Fruit fly (Drosophila melanogaster): ENCODE data around the gene Pdp1.

Gene Pdp1

dm6 chr3L:7841254-7841964 lies 25.8 kb downstream of the Pdp1 start:
- TF ChIP-seq noc (tag; optimal IDR thresholded peaks at IDR 0.05), result no peak

- no peak for TF ChIP-seq noc (tag; optimal IDR thresholded peaks at IDR 0.05)
These were observed 28.8 kb downstream of the Pdp1 start for dm6 chr3L:7838374-7838773.

dm6 chr3L:7837753-7838152 lies 29.4 kb downstream of the Pdp1 start:
- TF ChIP-seq noc (tag; optimal IDR thresholded peaks at IDR 0.05), result no peak

DNA sequence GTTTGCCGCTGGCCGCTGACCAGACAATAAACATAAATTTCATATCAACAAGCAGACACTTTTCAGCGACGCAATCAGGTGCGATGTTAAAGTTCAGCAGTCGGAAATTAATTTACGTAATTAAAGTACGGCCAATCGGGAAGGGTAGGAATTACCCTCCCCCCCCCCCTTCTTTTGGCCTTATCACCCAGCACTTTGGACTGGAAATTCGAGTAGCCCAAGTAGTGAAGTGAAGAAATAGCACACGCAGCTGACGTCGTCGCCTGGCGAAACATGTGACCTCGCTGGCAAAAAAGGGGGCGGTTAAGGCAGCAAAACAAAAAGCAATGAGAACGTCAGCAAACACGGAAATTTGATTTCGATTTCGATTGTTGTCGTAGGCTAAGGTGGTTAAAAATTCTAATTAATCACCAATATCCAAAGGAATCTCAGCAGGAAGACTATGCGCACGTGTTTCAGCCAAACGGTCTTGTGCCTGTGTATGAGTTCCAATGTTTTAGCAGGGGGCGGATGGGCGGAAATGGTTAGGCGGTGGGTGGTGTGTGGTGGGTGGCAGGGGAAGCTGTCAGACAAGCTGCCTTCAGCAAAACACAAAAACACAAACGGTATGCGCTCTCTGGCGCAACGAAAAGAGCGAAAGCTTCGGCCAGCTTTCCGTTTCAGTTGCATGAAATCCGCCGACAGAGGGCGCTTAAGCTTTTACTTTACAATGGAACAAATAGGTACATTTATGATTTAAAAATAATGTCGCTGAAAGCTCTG lies 30.4 kb downstream of the Pdp1 start:
- TF ChIP-seq noc (tag; optimal IDR thresholded peaks at IDR 0.05), result peak; percentile 5

dm6 chr3L:7834902-7835781 lies 32.0 kb downstream of the Pdp1 start:
- no peak for TF ChIP-seq noc (tag; optimal IDR thresholded peaks at IDR 0.05)

DNA sequence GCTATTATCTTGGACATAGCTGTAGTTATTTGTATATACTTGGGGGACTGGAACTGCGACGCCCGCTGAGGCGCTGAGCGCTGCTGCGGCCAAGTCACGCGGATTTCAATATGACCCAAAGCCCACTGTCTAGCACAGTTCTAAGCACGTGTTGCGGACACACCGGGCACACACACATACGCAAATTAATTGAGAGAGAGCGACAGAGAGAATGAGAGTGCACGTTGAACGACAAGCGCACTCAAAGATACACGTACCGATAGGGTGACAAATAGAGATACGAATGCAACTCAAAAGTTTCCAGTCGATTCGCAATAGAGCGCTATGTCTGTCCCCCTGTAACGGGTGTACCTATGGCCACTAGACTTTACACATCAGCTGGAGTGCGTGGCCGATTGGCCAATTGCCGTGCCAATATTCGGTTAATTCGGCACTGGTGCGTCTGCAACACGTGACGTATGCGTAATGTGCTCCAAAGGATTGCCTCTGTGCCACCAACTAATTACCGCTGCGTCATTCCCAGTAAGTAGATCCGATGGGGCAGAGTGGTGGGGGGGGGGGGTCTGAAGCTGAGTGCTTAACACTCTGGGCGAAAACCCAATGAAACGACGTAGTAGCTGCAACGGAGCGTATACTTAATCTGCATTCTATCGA lies 33.4 kb downstream of the Pdp1 start:
- no peak for TF ChIP-seq noc (tag; optimal IDR thresholded peaks at IDR 0.05)

DNA sequence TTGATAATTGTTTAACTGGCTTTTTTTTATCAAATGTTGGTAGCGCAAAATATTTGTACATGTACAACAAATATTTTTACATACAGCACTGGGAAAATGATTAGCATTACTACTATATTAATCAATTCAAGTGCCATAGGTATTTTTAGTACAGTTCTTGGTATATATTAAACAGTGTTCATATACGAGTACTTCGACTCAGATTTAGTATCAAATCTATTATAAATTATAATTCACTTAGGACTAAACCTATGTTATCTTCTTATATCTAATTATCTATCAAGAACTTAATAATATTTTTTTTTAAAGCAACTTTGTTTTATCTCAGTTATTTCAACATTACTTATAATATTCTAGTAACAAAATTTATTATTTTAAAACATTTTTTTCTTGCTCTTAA lies 33.9 kb downstream of the Pdp1 start:
- no peak for TF ChIP-seq noc (tag; optimal IDR thresholded peaks at IDR 0.05)

dm6 chr3L:7831891-7832290 lies 35.3 kb downstream of the Pdp1 start:
- no peak for TF ChIP-seq noc (tag; optimal IDR thresholded peaks at IDR 0.05)

DNA sequence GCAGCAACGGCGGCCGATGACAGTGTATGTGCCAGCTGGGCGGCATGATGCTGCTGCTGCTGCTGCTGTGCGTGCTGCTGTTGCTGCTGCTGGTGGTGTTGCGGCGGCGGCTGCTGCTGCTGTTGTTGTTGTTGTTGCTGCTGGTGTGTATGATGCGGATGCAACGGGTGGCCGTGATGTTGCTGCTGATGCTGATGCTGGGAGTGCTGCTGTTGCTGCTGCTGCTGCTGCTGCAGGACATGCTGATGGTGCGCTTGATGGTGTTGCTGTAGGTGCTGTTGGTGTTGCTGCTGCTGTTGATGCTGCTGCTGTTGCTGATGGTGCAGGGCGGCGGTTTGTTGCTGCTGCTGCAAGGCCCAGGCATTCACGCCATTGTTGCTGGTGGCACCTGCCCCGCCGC lies 36.3 kb downstream of the Pdp1 start:
- TF ChIP-seq noc (tag; optimal IDR thresholded peaks at IDR 0.05), result no peak

- TF ChIP-seq noc (tag; optimal IDR thresholded peaks at IDR 0.05), result no peak
These were observed 37.6 kb downstream of the Pdp1 start for dm6 chr3L:7829609-7830008.

DNA sequence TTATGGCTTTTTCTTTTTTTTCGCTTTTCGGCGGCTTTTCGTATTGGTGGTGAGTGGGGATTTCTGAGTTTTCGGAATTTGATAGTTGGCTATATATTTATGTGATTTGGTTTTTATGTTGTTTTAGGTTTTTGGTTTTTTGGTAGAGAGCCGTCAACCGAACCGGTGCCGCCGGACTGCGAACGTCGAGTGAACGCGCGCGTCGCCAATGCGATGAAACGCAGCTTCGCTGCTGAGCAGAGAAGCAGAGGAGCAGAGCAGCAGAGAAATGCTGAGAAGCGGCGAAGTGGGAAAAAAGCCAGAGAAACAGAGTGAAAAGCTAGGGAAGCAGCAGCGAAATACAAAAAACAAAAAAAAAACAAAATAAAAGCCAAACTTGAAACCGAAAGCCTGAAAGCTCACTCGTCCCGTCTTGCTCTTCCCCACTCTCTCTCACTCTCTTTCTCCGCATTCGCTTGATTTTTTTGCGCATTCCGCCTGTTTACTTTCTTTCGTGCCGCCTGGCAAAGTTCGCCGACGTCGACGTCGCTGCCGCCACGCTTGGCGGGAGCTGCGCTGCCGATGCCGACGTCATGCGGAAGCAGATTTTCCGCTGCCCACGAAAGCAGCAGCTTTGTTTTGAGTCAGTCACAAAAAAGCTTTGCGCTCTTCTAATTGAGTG lies 39.2 kb downstream of the Pdp1 start:
- no peak for TF ChIP-seq noc (tag; optimal IDR thresholded peaks at IDR 0.05)

dm6 chr3L:7826727-7827126 lies 40.4 kb downstream of the Pdp1 start:
- no peak for TF ChIP-seq noc (tag; optimal IDR thresholded peaks at IDR 0.05)

DNA sequence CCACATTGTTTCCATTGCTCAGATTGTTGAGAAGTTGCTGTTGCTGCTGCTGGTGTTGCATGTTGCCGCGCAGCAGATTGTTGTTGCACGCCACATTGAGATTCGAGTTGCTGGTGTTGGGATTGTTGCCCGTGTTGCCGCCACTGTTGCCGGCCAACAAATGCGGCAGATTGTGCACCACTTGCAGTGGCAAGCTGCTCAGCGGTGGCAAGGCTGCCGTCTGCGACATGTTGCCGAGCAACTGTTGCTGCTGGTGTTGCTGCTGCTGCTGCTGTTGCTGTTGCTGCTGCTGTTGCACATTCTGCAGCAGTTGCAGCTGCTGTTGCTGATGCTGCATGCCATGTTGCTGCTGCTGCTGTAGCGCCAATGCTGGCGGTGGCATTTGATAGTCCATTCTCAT lies 41.0 kb downstream of the Pdp1 start:
- TF ChIP-seq noc (tag; optimal IDR thresholded peaks at IDR 0.05), result no peak

- no peak for TF ChIP-seq noc (tag; optimal IDR thresholded peaks at IDR 0.05)
These were observed 44.0 kb downstream of the Pdp1 start for dm6 chr3L:7823198-7823597.

Data from whole organism, larva.